Worm (Caenorhabditis elegans) whole organism, L4/young adult: ENCODE data around the gene str-74.

Experiments used
- W03F9.2 ChIP-seq: fragments of 150-350 bp; optimal IDR thresholded peaks from 2 replicates; lab custom pipeline; 2014; ENCODE audit warnings: missing biosample characterization, missing genetic modification characterization
- him-1 ChIP-seq: sonication (generic microtip); optimal IDR thresholded peaks from 2 replicates; lab custom pipeline; 2016; ENCODE audit warnings: missing genotype, missing genetic modification reagents, missing genetic modification characterization, missing compliant biosample characterization

- TF ChIP-seq him-1 (tag; lab: Kevin White, UChicago) = no peak
- no peak for TF ChIP-seq W03F9.2
Observed at ce11 chrX:10252781-10253180, 11.9 kb upstream of the str-74 start, which contains the start of gene C14H10.2.
